Worm (Caenorhabditis elegans): ENCODE data around the gene C08B6.5.

DNA sequence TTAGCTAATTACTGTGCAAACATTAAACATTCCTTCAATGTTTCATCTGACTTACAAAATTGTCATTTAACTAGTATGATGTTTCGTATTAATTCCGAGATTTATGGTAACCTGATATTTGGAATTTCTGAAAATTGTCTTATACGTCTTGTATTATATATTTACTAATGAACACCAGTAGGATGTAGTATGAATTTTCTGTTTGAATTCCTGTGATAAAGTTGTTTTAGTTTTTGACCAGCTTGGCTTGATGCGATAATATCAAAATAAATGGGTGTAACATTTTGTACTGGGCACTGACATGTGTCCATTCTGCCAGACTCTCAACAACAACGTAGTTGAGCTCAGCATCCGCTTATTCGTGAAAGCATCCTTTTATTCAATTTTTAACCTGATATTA, 32.7 kb upstream of the C08B6.5 start, which contains the start of gene R04B5.6:
- TF ChIP-seq ceh-58 (GFP tag; IDR thresholded peaks at IDR 0.05) = no peak
- no peak for TF ChIP-seq B0035.1 (tag; optimal IDR thresholded peaks at IDR 0.05)
- TF ChIP-seq zfh-2 (GFP tag; conservative IDR thresholded peaks at IDR 0.05) = no peak
- TF ChIP-seq pbrm-1 (GFP tag; IDR thresholded peaks at IDR 0.05) = no peak
- no peak for TF ChIP-seq him-1 (tag; optimal IDR thresholded peaks at IDR 0.05)
- TF ChIP-seq ama-1 (optimal IDR thresholded peaks at IDR 0.05) = no peak
- TF ChIP-seq ama-1 (GFP tag; optimal IDR thresholded peaks at IDR 0.05) = no peak
